Worm (Caenorhabditis elegans) whole organism, early embryonic: ENCODE results near the gene sms-1.

Experiments
- B0310.2 ChIP-seq: sonication (generic microtip); optimal IDR thresholded peaks from 2 replicates; lab custom pipeline; 2016; ENCODE audit warnings: mild to moderate bottlenecking, missing genetic modification characterization, missing compliant biosample characterization
- ama-1 ChIP-seq: fragments of 150-350 bp; optimal IDR thresholded peaks from 2 replicates; lab custom pipeline; 2014
- flt-1 ChIP-seq: fragments of 200-800 bp; sonication (Bioruptor generic); IDR thresholded peaks from 2 replicates; pipeline ENCODE4 v1.3.6; 2022; ENCODE audit warnings: missing genetic modification characterization, missing compliant biosample characterization
- hmbx-1 ChIP-seq: sonication (generic microtip); optimal IDR thresholded peaks from 2 replicates; lab custom pipeline; 2016; ENCODE audit warnings: mild to moderate bottlenecking, missing genetic modification characterization, missing compliant biosample characterization
- hmg-4 ChIP-seq: fragments of 200-800 bp; sonication (Bioruptor generic); optimal IDR thresholded peaks from 2 replicates; lab custom pipeline; 2018; ENCODE audit warnings: mild to moderate bottlenecking, missing genetic modification characterization, missing compliant biosample characterization
- pes-1 ChIP-seq: fragments of 200-800 bp; sonication (Bioruptor generic); IDR thresholded peaks from 2 replicates; pipeline ENCODE4 v1.3.6; 2022; ENCODE audit warnings: missing genetic modification reagents, missing genetic modification characterization, missing compliant biosample characterization
- tbx-11 ChIP-seq: fragments of 200-800 bp; sonication (Bioruptor generic); IDR thresholded peaks from 2 replicates; pipeline ENCODE4 v1.3.6; 2022; ENCODE audit warnings: missing genetic modification characterization, missing compliant biosample characterization
- tra-4 ChIP-seq: sonication (generic microtip); optimal IDR thresholded peaks from 2 replicates; lab custom pipeline; 2017; ENCODE audit warnings: missing genetic modification characterization, missing compliant biosample characterization

DNA sequence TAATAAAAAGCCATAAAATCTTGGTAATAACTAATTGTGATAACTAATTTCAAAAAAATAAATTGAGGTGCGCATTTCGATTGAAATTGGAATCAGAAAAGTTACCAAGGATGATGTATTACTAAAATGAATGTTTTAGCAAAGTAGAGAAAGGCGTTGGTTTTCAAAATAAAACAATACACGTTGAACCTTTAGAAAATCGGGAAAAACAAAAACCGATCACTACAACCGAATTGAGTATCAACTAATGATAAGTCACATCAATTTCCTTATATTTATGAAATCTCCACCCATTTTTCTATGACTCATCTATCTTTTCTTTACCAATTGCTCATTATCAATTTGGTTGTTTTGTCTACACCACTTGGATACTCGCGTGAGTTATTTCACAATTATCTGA, 2.4 kb upstream of the sms-1 start, which contains the start of gene H21P03.10:
- TF ChIP-seq tra-4 (no peak), ama-1 (no peak), flt-1 (GFP tag; lab: Robert Waterston, UW) (no peak), tbx-11 (GFP tag; lab: Robert Waterston, UW) (no peak), hmbx-1 (tag; lab: Kevin White, UChicago) (no peak), hmg-4 (GFP tag; lab: Kevin White, UChicago) (no peak), pes-1 (GFP tag; lab: Robert Waterston, UW) (no peak), B0310.2 (tag; lab: Kevin White, UChicago) (no peak)
